Fruit fly (Drosophila melanogaster): Measurements from ENCODE around the gene CG9356.

dm6 chr3R:9355195-9355594, 48.9 kb downstream of the CG9356 start, which contains the start of gene CG43675:
- no peak for TF ChIP-seq Nf-YB (GFP tag; optimal IDR thresholded peaks at IDR 0.05)
- TF ChIP-seq CG14667 (GFP tag; IDR thresholded peaks at IDR 0.05), result no peak
- no peak for TF ChIP-seq CG7786 (GFP tag; optimal IDR thresholded peaks at IDR 0.05)
- TF ChIP-seq CG1603 (tag; optimal IDR thresholded peaks at IDR 0.05), result no peak
- TF ChIP-seq kay (GFP tag; optimal IDR thresholded peaks at IDR 0.05), result no peak
- no peak for TF ChIP-seq Ada2b (GFP tag; IDR thresholded peaks at IDR 0.05)
- no peak for TF ChIP-seq amos (GFP tag; IDR thresholded peaks at IDR 0.05; ENCODE audit: partially characterized antibody)
- no peak for TF ChIP-seq tll (GFP tag; optimal IDR thresholded peaks at IDR 0.05)
- no peak for TF ChIP-seq CG15601 (tag; optimal IDR thresholded peaks at IDR 0.05)
- TF ChIP-seq sc (optimal IDR thresholded peaks at IDR 0.05), result no peak
- TF ChIP-seq sc (GFP tag; optimal IDR thresholded peaks at IDR 0.05), result no peak

Measured in whole organism, embryonic.